Worm (Caenorhabditis elegans) whole organism, midembryonic: ENCODE data around the gene Y11D7A.7.
A peak's percentile ranks its signal among the peaks of the same experiment; 100 is the strongest.

Experiments
- T22C8.4 ChIP-seq: fragments of 200-800 bp; sonication (Bioruptor generic); IDR thresholded peaks from 2 replicates; pipeline ENCODE4 v1.3.6; 2022; ENCODE audit warnings: missing genetic modification characterization, missing compliant biosample characterization
- cog-1 ChIP-seq: sonication (generic microtip); optimal IDR thresholded peaks from 2 replicates; lab custom pipeline; 2016; ENCODE audit warnings: missing genetic modification characterization, missing compliant biosample characterization
- flt-1 ChIP-seq: fragments of 200-800 bp; sonication (Bioruptor generic); IDR thresholded peaks from 2 replicates; pipeline ENCODE4 v1.3.6; 2022; ENCODE audit warnings: missing genetic modification characterization, missing compliant biosample characterization
- klf-2 ChIP-seq: fragments of 200-800 bp; sonication (Bioruptor generic); conservative IDR thresholded peaks from 2 replicates; pipeline ENCODE4 v1.3.6; 2022; ENCODE audit warnings: missing genetic modification reagents, missing genetic modification characterization, missing compliant biosample characterization
- med-1 ChIP-seq: sonication (generic microtip); optimal IDR thresholded peaks from 2 replicates; lab custom pipeline; 2017; ENCODE audit warnings: missing genetic modification characterization, mild to moderate bottlenecking, missing compliant biosample characterization, antibody characterized with exemption, missing genetic modification reagents; ENCODE audit not compliant: insufficient read depth
- ref-1 ChIP-seq: fragments of 200-800 bp; sonication (Bioruptor generic); conservative IDR thresholded peaks from 2 replicates; pipeline ENCODE4 v1.3.6; 2022; ENCODE audit warnings: missing genetic modification reagents, missing genetic modification characterization, missing compliant biosample characterization
- tab-1 ChIP-seq: fragments of 200-800 bp; sonication (Bioruptor generic); IDR thresholded peaks from 2 replicates; pipeline ENCODE4 v1.3.6; 2022; ENCODE audit warnings: missing genetic modification characterization, missing compliant biosample characterization
- ztf-23 ChIP-seq: fragments of 200-800 bp; sonication (Bioruptor generic); IDR thresholded peaks from 2 replicates; pipeline ENCODE4 v1.3.6; 2022; ENCODE audit warnings: missing genetic modification reagents, missing genetic modification characterization, missing compliant biosample characterization
- ztf-29 ChIP-seq: fragments of 200-800 bp; sonication (Bioruptor generic); IDR thresholded peaks from 2 replicates; pipeline ENCODE4 v1.3.6; 2022; ENCODE audit warnings: missing genetic modification reagents, missing genetic modification characterization, missing compliant biosample characterization

Y11D7A.7 gene

ce11 chrIV:9259687-9260086 lies 10.4 kb downstream of the Y11D7A.7 start, which contains the start of gene Y11D7A.10:
TSS of gene Y11D7A.10 (minus strand) at chrIV:9259768.
- TF ChIP-seq tab-1 (GFP tag; lab: Robert Waterston, UW) (no peak), flt-1 (no peak), ztf-23 (GFP tag; lab: Robert Waterston, UW) (no peak), ref-1 (GFP tag; lab: Robert Waterston, UW) (no peak), cog-1 (tag; lab: Kevin White, UChicago) (no peak), klf-2 (no peak), med-1 (no peak), T22C8.4 (GFP tag; lab: Robert Waterston, UW) (no peak)

- no peak for TF ChIP-seq tab-1 (GFP tag; lab: Robert Waterston, UW)
- no peak for TF ChIP-seq med-1
- no peak for TF ChIP-seq flt-1
- no peak for TF ChIP-seq ref-1 (GFP tag; lab: Robert Waterston, UW)
- TF ChIP-seq klf-2, result no peak
- TF ChIP-seq ztf-23 (GFP tag; lab: Robert Waterston, UW), result no peak
Observed at ce11 chrIV:9260334-9260733, 11.0 kb downstream of the Y11D7A.7 start.

ce11 chrIV:9260826-9261225 lies 11.5 kb downstream of the Y11D7A.7 start:
- TF ChIP-seq T22C8.4 (GFP tag; lab: Robert Waterston, UW) (no peak), ref-1 (GFP tag; lab: Robert Waterston, UW) (no peak), flt-1 (no peak), cog-1 (tag; lab: Kevin White, UChicago) (no peak), ztf-23 (GFP tag; lab: Robert Waterston, UW) (no peak), klf-2 (no peak), med-1 (no peak), ztf-29 (no peak), tab-1 (GFP tag; lab: Robert Waterston, UW) (no peak)

ce11 chrIV:9261687-9262086 lies 12.4 kb downstream of the Y11D7A.7 start, which contains the start of gene col-120:
TSS of gene col-120 (minus strand) at chrIV:9261787.
- no peak for TF ChIP-seq tab-1 (GFP tag; lab: Robert Waterston, UW)
- no peak for TF ChIP-seq cog-1 (tag; lab: Kevin White, UChicago)
- no peak for TF ChIP-seq klf-2
- no peak for TF ChIP-seq flt-1
- TF ChIP-seq ztf-23 (GFP tag; lab: Robert Waterston, UW), result no peak
- no peak for TF ChIP-seq ztf-29
- no peak for TF ChIP-seq T22C8.4 (GFP tag; lab: Robert Waterston, UW)
- no peak for TF ChIP-seq med-1
- TF ChIP-seq ref-1 (GFP tag; lab: Robert Waterston, UW), result no peak

ce11 chrIV:9262295-9262694 lies 13.0 kb downstream of the Y11D7A.7 start:
- no peak for TF ChIP-seq ztf-23 (GFP tag; lab: Robert Waterston, UW)
- TF ChIP-seq ztf-29, result no peak
- TF ChIP-seq flt-1, result no peak
- no peak for TF ChIP-seq klf-2
- TF ChIP-seq cog-1 (tag; lab: Kevin White, UChicago), result no peak
- TF ChIP-seq tab-1 (GFP tag; lab: Robert Waterston, UW), result no peak
- TF ChIP-seq ref-1 (GFP tag; lab: Robert Waterston, UW), result no peak
- no peak for TF ChIP-seq med-1
- no peak for TF ChIP-seq T22C8.4 (GFP tag; lab: Robert Waterston, UW)

ce11 chrIV:9263812-9264320 lies 14.5 kb downstream of the Y11D7A.7 start, which contains the start of gene flh-1:
TSS of gene flh-1 (minus strand) at chrIV:9264270.
- peak; percentile 76 for TF ChIP-seq flt-1
- no peak for TF ChIP-seq ztf-23 (GFP tag; lab: Robert Waterston, UW)
- no peak for TF ChIP-seq T22C8.4 (GFP tag; lab: Robert Waterston, UW)
- TF ChIP-seq tab-1 (GFP tag; lab: Robert Waterston, UW), result peak; percentile 63; the same call in 1 of the 2 replicates

ce11 chrIV:9264513-9264912 lies 15.2 kb downstream of the Y11D7A.7 start:
- TF ChIP-seq cog-1 (tag; lab: Kevin White, UChicago) (no peak), tab-1 (GFP tag; lab: Robert Waterston, UW) (no peak), ztf-23 (GFP tag; lab: Robert Waterston, UW) (no peak), ztf-29 (no peak), T22C8.4 (GFP tag; lab: Robert Waterston, UW) (no peak), med-1 (no peak)

- TF ChIP-seq cog-1 (tag; lab: Kevin White, UChicago) (no peak), flt-1 (no peak), T22C8.4 (GFP tag; lab: Robert Waterston, UW) (no peak), tab-1 (GFP tag; lab: Robert Waterston, UW) (no peak), klf-2 (no peak), ztf-23 (GFP tag; lab: Robert Waterston, UW) (no peak), med-1 (no peak), ref-1 (GFP tag; lab: Robert Waterston, UW) (no peak)
Observed at ce11 chrIV:9266464-9266863, 17.1 kb downstream of the Y11D7A.7 start, which contains the start of gene Y11D7A.19. TSS of gene Y11D7A.19 (minus strand) at chrIV:9266564.

- TF ChIP-seq flt-1 (no peak), med-1 (no peak), ztf-29 (no peak), klf-2 (no peak)
Observed at ce11 chrIV:9267581-9267980, 18.3 kb downstream of the Y11D7A.7 start.

- no peak for TF ChIP-seq med-1
- no peak for TF ChIP-seq klf-2
- TF ChIP-seq T22C8.4 (GFP tag; lab: Robert Waterston, UW), result no peak
- no peak for TF ChIP-seq ztf-23 (GFP tag; lab: Robert Waterston, UW)
- peak; percentile 68; the same call in 1 of the 2 replicates for TF ChIP-seq tab-1 (GFP tag; lab: Robert Waterston, UW)
- no peak for TF ChIP-seq ztf-29
- peak; percentile 66; the same call in 1 of the 2 replicates for TF ChIP-seq flt-1
- TF ChIP-seq ref-1 (GFP tag; lab: Robert Waterston, UW), result no peak
- TF ChIP-seq cog-1 (tag; lab: Kevin White, UChicago), result no peak
Observed at ce11 chrIV:9268916-9269315, 19.6 kb downstream of the Y11D7A.7 start.

ce11 chrIV:9269796-9270195 lies 20.5 kb downstream of the Y11D7A.7 start, which contains the start of gene flh-3:
TSS of gene flh-3 (plus strand) at chrIV:9270096.
- TF ChIP-seq ref-1 (GFP tag; lab: Robert Waterston, UW) (no peak), ztf-23 (GFP tag; lab: Robert Waterston, UW) (no peak), tab-1 (GFP tag; lab: Robert Waterston, UW) (no peak), klf-2 (no peak), ztf-29 (no peak), cog-1 (tag; lab: Kevin White, UChicago) (no peak), med-1 (no peak), T22C8.4 (GFP tag; lab: Robert Waterston, UW) (no peak), flt-1 (no peak)
